Worm (Caenorhabditis elegans) whole organism, late embryonic: Measurements from ENCODE around the gene gop-1.

Experiments
- C38D4.7 ChIP-seq: fragments of 200-800 bp; sonication (Bioruptor generic); optimal IDR thresholded peaks from 2 replicates; lab custom pipeline; 2018; ENCODE audit warnings: mild to moderate bottlenecking, missing genetic modification characterization, moderate library complexity, missing compliant biosample characterization
- F13H6.1 ChIP-seq: sonication (generic microtip); optimal IDR thresholded peaks from 2 replicates; lab custom pipeline; 2016; ENCODE audit warnings: missing genetic modification characterization, missing compliant biosample characterization
- K02D7.2 ChIP-seq: sonication (generic microtip); optimal IDR thresholded peaks from 2 replicates; lab custom pipeline; 2017; ENCODE audit warnings: mild to moderate bottlenecking, missing genetic modification characterization, missing compliant biosample characterization
- T23F11.4 ChIP-seq: fragments of 200-800 bp; sonication (Bioruptor generic); optimal IDR thresholded peaks from 2 replicates; lab custom pipeline; 2018; ENCODE audit warnings: mild to moderate bottlenecking, missing genetic modification characterization, missing compliant biosample characterization
- Y22D7AL.16 ChIP-seq: sonication (generic microtip); optimal IDR thresholded peaks from 2 replicates; lab custom pipeline; 2016; ENCODE audit warnings: missing genetic modification characterization, missing compliant biosample characterization
- ahr-1 ChIP-seq: sonication (generic microtip); optimal IDR thresholded peaks from 2 replicates; lab custom pipeline; 2016; ENCODE audit warnings: missing genetic modification characterization, missing compliant biosample characterization
- ceh-14 ChIP-seq: sonication (generic microtip); optimal IDR thresholded peaks from 2 replicates; lab custom pipeline; 2016; ENCODE audit warnings: missing genotype, missing genetic modification characterization, missing compliant biosample characterization
- ceh-18 ChIP-seq: sonication (generic microtip); optimal IDR thresholded peaks from 2 replicates; lab custom pipeline; 2016; ENCODE audit warnings: missing genetic modification characterization, missing compliant biosample characterization
- ceh-19 ChIP-seq: fragments of 200-800 bp; sonication (Bioruptor generic); optimal IDR thresholded peaks from 2 replicates; lab custom pipeline; 2018; ENCODE audit warnings: mild to moderate bottlenecking, missing genetic modification characterization, missing compliant biosample characterization
- ceh-22 ChIP-seq: sonication (generic microtip); optimal IDR thresholded peaks from 2 replicates; lab custom pipeline; 2017; ENCODE audit warnings: missing biosample characterization, missing genetic modification characterization
- ceh-24 ChIP-seq: sonication (generic microtip); optimal IDR thresholded peaks from 2 replicates; lab custom pipeline; 2016; ENCODE audit warnings: mild to moderate bottlenecking, missing genetic modification characterization, missing compliant biosample characterization
- ceh-30 ChIP-seq: fragments of 150-350 bp; optimal IDR thresholded peaks from 2 replicates; lab custom pipeline; 2014; ENCODE audit warnings: missing biosample characterization, missing genetic modification characterization
- ceh-34 ChIP-seq: sonication (generic microtip); optimal IDR thresholded peaks from 2 replicates; lab custom pipeline; 2016; ENCODE audit warnings: mild to moderate bottlenecking, missing genetic modification characterization, missing compliant biosample characterization
- ceh-45 ChIP-seq: fragments of 200-800 bp; sonication (Bioruptor generic); IDR thresholded peaks from 2 replicates; pipeline ENCODE4 v1.3.6; 2022; ENCODE audit warnings: missing genetic modification reagents, missing genetic modification characterization, missing compliant biosample characterization
- ceh-9 ChIP-seq: sonication (generic microtip); optimal IDR thresholded peaks from 2 replicates; lab custom pipeline; 2016; ENCODE audit warnings: mild to moderate bottlenecking, missing genetic modification characterization, inconsistent platforms, missing compliant biosample characterization
- ets-4 ChIP-seq: sonication (generic microtip); optimal IDR thresholded peaks from 2 replicates; lab custom pipeline; 2016; ENCODE audit warnings: missing genetic modification characterization, missing compliant biosample characterization
- hlh-13 ChIP-seq: fragments of 200-800 bp; sonication (Bioruptor generic); optimal IDR thresholded peaks from 2 replicates; lab custom pipeline; 2018; ENCODE audit warnings: mild to moderate bottlenecking, missing genetic modification characterization, missing compliant biosample characterization
- hlh-15 ChIP-seq: sonication (generic microtip); optimal IDR thresholded peaks from 2 replicates; lab custom pipeline; 2016; ENCODE audit warnings: missing genetic modification characterization, missing compliant biosample characterization
- hlh-30 ChIP-seq: sonication (generic microtip); optimal IDR thresholded peaks from 2 replicates; lab custom pipeline; 2017; ENCODE audit warnings: antibody characterized with exemption, missing genetic modification characterization, missing compliant biosample characterization; ENCODE audit not compliant: insufficient read depth
- hlh-6 ChIP-seq: sonication (generic microtip); optimal IDR thresholded peaks from 2 replicates; lab custom pipeline; 2016; ENCODE audit warnings: missing genotype, missing genetic modification characterization, missing compliant biosample characterization
- madf-2 ChIP-seq: sonication (generic microtip); optimal IDR thresholded peaks from 2 replicates; lab custom pipeline; 2017; ENCODE audit warnings: missing genetic modification characterization, missing compliant biosample characterization
- nfya-1 ChIP-seq: sonication (generic microtip); optimal IDR thresholded peaks from 2 replicates; lab custom pipeline; 2017; ENCODE audit warnings: missing genetic modification characterization, mild to moderate bottlenecking, missing compliant biosample characterization, antibody characterized with exemption, moderate library complexity
- odd-2 ChIP-seq: sonication (generic microtip); optimal IDR thresholded peaks from 2 replicates; lab custom pipeline; 2017; ENCODE audit warnings: antibody characterized with exemption, mild to moderate bottlenecking, missing genetic modification characterization, missing compliant biosample characterization
- pha-2 ChIP-seq: sonication (generic microtip); optimal IDR thresholded peaks from 2 replicates; lab custom pipeline; 2017; ENCODE audit warnings: mild to moderate bottlenecking, missing genetic modification characterization, missing compliant biosample characterization
- pha-4 ChIP-seq: fragments of 150-350 bp; optimal IDR thresholded peaks from 2 replicates; lab custom pipeline; 2018; ENCODE audit warnings: missing biosample characterization, missing genetic modification reagents, missing genetic modification characterization
- pqm-1 ChIP-seq: sonication (generic microtip); optimal IDR thresholded peaks from 2 replicates; lab custom pipeline; 2016; ENCODE audit warnings: missing genetic modification characterization, missing compliant biosample characterization
- pros-1 ChIP-seq: fragments of 150-350 bp; optimal IDR thresholded peaks from 2 replicates; lab custom pipeline; 2014; ENCODE audit warnings: missing biosample characterization, missing genetic modification reagents, missing genetic modification characterization
- rnt-1 ChIP-seq: sonication (generic microtip); optimal IDR thresholded peaks from 2 replicates; lab custom pipeline; 2016; ENCODE audit warnings: missing genetic modification characterization, missing compliant biosample characterization
- sdc-2 ChIP-seq: sonication (generic microtip); optimal IDR thresholded peaks from 2 replicates; lab custom pipeline; 2016; ENCODE audit warnings: missing genotype, missing genetic modification characterization, missing compliant biosample characterization
- sox-2 ChIP-seq: fragments of 200-800 bp; sonication (Bioruptor generic); IDR thresholded peaks from 2 replicates; pipeline ENCODE4 v1.3.6; 2022; ENCODE audit warnings: missing genetic modification reagents, missing genetic modification characterization, missing compliant biosample characterization
- syd-9 ChIP-seq: sonication (generic microtip); optimal IDR thresholded peaks from 2 replicates; lab custom pipeline; 2016; ENCODE audit warnings: mild to moderate bottlenecking, missing genetic modification characterization, moderate library complexity, missing compliant biosample characterization
- tbx-2 ChIP-seq: sonication (generic microtip); optimal IDR thresholded peaks from 2 replicates; lab custom pipeline; 2016; ENCODE audit warnings: missing genetic modification characterization, missing compliant biosample characterization
- tbx-7 ChIP-seq: sonication (generic microtip); optimal IDR thresholded peaks from 2 replicates; lab custom pipeline; 2016; ENCODE audit warnings: missing genotype, missing genetic modification characterization, missing compliant biosample characterization
- unc-3 ChIP-seq, 2 experiments: fragments of 200-800 bp in 1 of 2; sonication (Bioruptor generic) in 1 of 2; sonication (generic microtip) in 1 of 2; conservative IDR thresholded peaks in 1 of 2; optimal IDR thresholded peaks in 1 of 2; 2 replicates each; pipeline versions ENCODE4 v1.3.6 to Lab custom; 2016 to 2022; ENCODE audit warnings: missing compliant biosample characterization in 2 of 2, missing genetic modification characterization in 2 of 2, missing genetic modification reagents in 1 of 2
- unc-42 ChIP-seq: sonication (generic microtip); optimal IDR thresholded peaks from 2 replicates; lab custom pipeline; 2016; ENCODE audit warnings: missing genotype, missing genetic modification characterization, missing compliant biosample characterization
- unc-86 ChIP-seq: sonication (generic microtip); optimal IDR thresholded peaks from 2 replicates; lab custom pipeline; 2016; ENCODE audit warnings: missing genetic modification characterization, missing compliant biosample characterization
- ztf-16 ChIP-seq: sonication (generic microtip); optimal IDR thresholded peaks from 2 replicates; lab custom pipeline; 2017; ENCODE audit warnings: missing genetic modification characterization, missing compliant biosample characterization

Gene gop-1

DNA sequence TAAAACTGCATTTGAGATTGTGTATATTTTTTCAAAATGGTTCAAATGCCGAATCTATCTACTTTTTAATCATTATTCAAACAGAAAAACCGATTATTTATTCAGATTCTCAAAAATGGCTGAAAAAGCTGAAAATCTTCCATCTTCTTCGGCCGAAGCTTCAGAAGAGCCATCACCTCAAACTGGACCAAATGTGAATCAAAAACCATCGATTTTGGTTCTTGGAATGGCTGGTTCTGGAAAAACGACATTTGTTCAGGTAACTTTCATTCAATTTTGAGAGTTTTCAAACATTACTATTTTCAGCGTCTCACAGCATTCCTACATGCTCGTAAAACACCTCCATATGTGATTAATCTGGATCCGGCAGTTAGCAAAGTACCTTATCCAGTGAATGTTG is 4.7 kb downstream of the gop-1 start, which contains the start of gene gop-2:
gop-2 (plus strand) TSS at position 106 of the 400 bp plus-strand sequence.
- TF ChIP-seq syd-9 (tag; lab: Kevin White, UChicago): no peak
- no peak for TF ChIP-seq unc-86
- TF ChIP-seq tbx-7 (tag; lab: Kevin White, UChicago): no peak
- TF ChIP-seq ets-4 (tag; lab: Kevin White, UChicago): no peak
- no peak for TF ChIP-seq odd-2
- no peak for TF ChIP-seq ceh-22 (tag; lab: Kevin White, UChicago)
- no peak for TF ChIP-seq ceh-34
- no peak for TF ChIP-seq ceh-9
- TF ChIP-seq unc-3 (GFP tag; conservative IDR thresholded peaks at IDR 0.05; lab: Robert Waterston, UW): no peak
- TF ChIP-seq unc-3 (tag; optimal IDR thresholded peaks at IDR 0.05; lab: Kevin White, UChicago): no peak
- TF ChIP-seq unc-42 (tag; lab: Kevin White, UChicago): no peak
- no peak for TF ChIP-seq K02D7.2
- TF ChIP-seq T23F11.4 (GFP tag; lab: Kevin White, UChicago): no peak
- no peak for TF ChIP-seq C38D4.7

- TF ChIP-seq rnt-1 (no peak), Y22D7AL.16 (tag; lab: Kevin White, UChicago) (no peak), T23F11.4 (GFP tag; lab: Kevin White, UChicago) (no peak), pros-1 (tag; lab: Kevin White, UChicago) (no peak), hlh-13 (GFP tag; lab: Kevin White, UChicago) (no peak), hlh-15 (tag; lab: Kevin White, UChicago) (no peak), sox-2 (GFP tag; lab: Robert Waterston, UW) (no peak), nfya-1 (tag; lab: Kevin White, UChicago) (no peak), sdc-2 (tag; lab: Kevin White, UChicago) (no peak), pqm-1 (tag; lab: Kevin White, UChicago) (no peak), ceh-14 (tag; lab: Kevin White, UChicago) (no peak), F13H6.1 (tag; lab: Kevin White, UChicago) (no peak), ceh-30 (tag; lab: Kevin White, UChicago) (no peak)
Observed at ce11 chrIII:5260394-5260793, 6.2 kb downstream of the gop-1 start, which contains the start of gene gop-3. TSS of gene gop-3 (plus strand) at chrIII:5260694.

DNA sequence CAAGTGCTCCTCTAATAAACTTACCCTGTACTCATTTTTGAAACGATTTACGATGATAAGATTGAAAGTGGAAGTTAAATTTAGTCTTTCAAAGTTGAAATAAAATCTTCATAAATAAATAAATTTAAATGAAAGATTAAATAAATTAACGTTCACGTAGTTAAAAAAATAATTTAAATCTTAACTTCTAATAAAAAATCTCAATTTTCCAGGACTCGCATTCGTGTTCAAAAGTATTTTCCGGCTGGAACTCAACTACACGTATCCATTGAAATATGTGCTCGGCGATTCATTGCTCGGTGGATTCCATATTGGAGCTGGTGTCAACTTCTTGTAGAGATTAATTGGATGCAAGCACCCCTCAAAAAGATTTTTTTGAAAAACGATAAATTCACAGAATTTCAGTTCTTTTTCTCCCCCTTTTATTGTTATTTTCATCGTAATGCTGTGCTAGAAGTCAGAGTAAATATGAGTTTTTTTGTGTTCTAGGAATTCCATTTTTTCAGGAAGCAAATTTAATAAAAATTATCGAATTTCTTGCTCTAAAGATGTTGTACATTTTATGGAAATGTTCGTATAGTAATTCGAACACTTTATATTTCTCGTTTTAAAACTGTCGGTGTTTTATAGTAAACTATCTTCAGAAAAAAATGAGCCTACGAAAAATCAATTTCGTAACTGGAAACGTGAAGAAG is 9.2 kb downstream of the gop-1 start, which contains the start of the genes C34E10.9 and hap-1:
C34E10.9 (minus strand) TSS at position 101 of the 695 bp plus-strand sequence.
hap-1 (plus strand) TSS at position 645 of the 695 bp plus-strand sequence.
- TF ChIP-seq ceh-24 (no peak), ceh-45 (no peak)

- TF ChIP-seq unc-3 (GFP tag; conservative IDR thresholded peaks at IDR 0.05; lab: Robert Waterston, UW): no peak
- no peak for TF ChIP-seq unc-3 (tag; optimal IDR thresholded peaks at IDR 0.05; lab: Kevin White, UChicago)
- no peak for TF ChIP-seq hlh-13 (GFP tag; lab: Kevin White, UChicago)
- TF ChIP-seq sox-2 (GFP tag; lab: Robert Waterston, UW): no peak
- TF ChIP-seq hlh-30 (tag; lab: Kevin White, UChicago): no peak
- TF ChIP-seq pha-4 (tag; lab: Kevin White, UChicago): no peak
- TF ChIP-seq rnt-1: no peak
- no peak for TF ChIP-seq ztf-16 (tag; lab: Kevin White, UChicago)
- TF ChIP-seq tbx-2 (tag; lab: Kevin White, UChicago): no peak
Observed at ce11 chrIII:5264813-5265212, 10.6 kb downstream of the gop-1 start, which contains the start of gene gro-1. TSS of gene gro-1 (plus strand) at chrIII:5265113.

- TF ChIP-seq nfya-1 (tag; lab: Kevin White, UChicago) (no peak), C38D4.7 (no peak), ceh-19 (GFP tag; lab: Kevin White, UChicago) (no peak), pha-2 (tag; lab: Kevin White, UChicago) (no peak), madf-2 (tag; lab: Kevin White, UChicago) (no peak), ceh-24 (no peak), pqm-1 (tag; lab: Kevin White, UChicago) (no peak), hlh-6 (no peak), ztf-16 (tag; lab: Kevin White, UChicago) (no peak), ahr-1 (tag; lab: Kevin White, UChicago) (no peak), ceh-18 (tag; lab: Kevin White, UChicago) (no peak)
Observed at ce11 chrIII:5267217-5267906, 13.1 kb downstream of the gop-1 start, which contains the start of gene ZC395.5. TSS of gene ZC395.5 (plus strand) at chrIII:5267848.
